Worm (Caenorhabditis elegans) whole organism, mixed stage, embryonic: ENCODE measurements around the gene R13A5.10.
A peak's percentile ranks its signal among the peaks of the same experiment; 100 is the strongest.

Experiments used
- M03D4.4 ChIP-seq: sonication (generic microtip); optimal IDR thresholded peaks from 2 replicates; lab custom pipeline; 2017; ENCODE audit warnings: mild to moderate bottlenecking, missing genetic modification characterization, missing compliant biosample characterization
- bed-3 ChIP-seq: fragments of 200-800 bp; sonication (Bioruptor generic); optimal IDR thresholded peaks from 3 replicates; lab custom pipeline; 2018; ENCODE audit warnings: mild to moderate bottlenecking, missing genetic modification characterization, moderate library complexity, missing compliant biosample characterization
- blmp-1 ChIP-seq: fragments of 150-350 bp; optimal IDR thresholded peaks from 2 replicates; lab custom pipeline; 2014; ENCODE audit warnings: missing biosample characterization, missing genetic modification characterization
- ceh-39 ChIP-seq: fragments of 150-350 bp; optimal IDR thresholded peaks from 2 replicates; lab custom pipeline; 2014; ENCODE audit warnings: missing biosample characterization, missing genetic modification characterization
- ceh-43 ChIP-seq: fragments of 200-800 bp; sonication (Bioruptor generic); optimal IDR thresholded peaks from 2 replicates; lab custom pipeline; 2018; ENCODE audit warnings: mild to moderate bottlenecking, missing genetic modification characterization, moderate library complexity, missing compliant biosample characterization
- ceh-83 ChIP-seq: fragments of 200-800 bp; sonication (Bioruptor generic); optimal IDR thresholded peaks from 2 replicates; lab custom pipeline; 2018; ENCODE audit warnings: mild to moderate bottlenecking, missing genetic modification characterization, missing compliant biosample characterization
- ces-1 ChIP-seq: fragments of 150-350 bp; optimal IDR thresholded peaks from 2 replicates; lab custom pipeline; 2014; ENCODE audit warnings: missing biosample characterization, missing genetic modification reagents, missing genetic modification characterization
- cnd-1 ChIP-seq: fragments of 200-800 bp; sonication (Bioruptor generic); optimal IDR thresholded peaks from 2 replicates; lab custom pipeline; 2018; ENCODE audit warnings: mild to moderate bottlenecking, missing genetic modification characterization, missing compliant biosample characterization
- drap-1 ChIP-seq: fragments of 200-800 bp; sonication (Bioruptor generic); optimal IDR thresholded peaks from 3 replicates; lab custom pipeline; 2018; ENCODE audit warnings: mild to moderate bottlenecking, missing genetic modification characterization, missing compliant biosample characterization
- elt-1 ChIP-seq: sonication (generic microtip); optimal IDR thresholded peaks from 2 replicates; lab custom pipeline; 2017; ENCODE audit warnings: missing genetic modification characterization, mild to moderate bottlenecking, missing compliant biosample characterization, antibody characterized with exemption, moderate library complexity, borderline replicate concordance; ENCODE audit not compliant: insufficient read depth
- elt-3 ChIP-seq: fragments of 150-350 bp; optimal IDR thresholded peaks from 2 replicates; lab custom pipeline; 2014; ENCODE audit warnings: missing biosample characterization, missing genetic modification characterization
- flh-1 ChIP-seq: fragments of 200-800 bp; sonication (Bioruptor generic); optimal IDR thresholded peaks from 2 replicates; lab custom pipeline; 2018; ENCODE audit warnings: mild to moderate bottlenecking, missing genetic modification characterization, moderate library complexity, missing compliant biosample characterization
- ham-2 ChIP-seq: fragments of 200-800 bp; sonication (Bioruptor generic); optimal IDR thresholded peaks from 2 replicates; lab custom pipeline; 2018; ENCODE audit warnings: mild to moderate bottlenecking, missing genetic modification characterization, missing compliant biosample characterization
- hlh-1 ChIP-seq: fragments of 150-350 bp; optimal IDR thresholded peaks from 2 replicates; lab custom pipeline; 2014; ENCODE audit warnings: missing biosample characterization, missing genetic modification reagents, missing genetic modification characterization
- lin-13 ChIP-seq: fragments of 150-350 bp; optimal IDR thresholded peaks from 2 replicates; lab custom pipeline; 2014; ENCODE audit warnings: missing biosample characterization, missing genetic modification characterization
- lin-32 ChIP-seq: fragments of 200-800 bp; sonication (Bioruptor generic); optimal IDR thresholded peaks from 2 replicates; lab custom pipeline; 2018; ENCODE audit warnings: mild to moderate bottlenecking, missing genetic modification characterization, missing compliant biosample characterization
- lsy-2 ChIP-seq: fragments of 150-350 bp; optimal IDR thresholded peaks from 2 replicates; lab custom pipeline; 2014; ENCODE audit warnings: missing biosample characterization, missing genetic modification characterization
- mab-5 ChIP-seq: fragments of 150-350 bp; optimal IDR thresholded peaks from 2 replicates; lab custom pipeline; 2014; ENCODE audit warnings: missing biosample characterization, missing genetic modification characterization
- mep-1 ChIP-seq: fragments of 150-350 bp; optimal IDR thresholded peaks from 2 replicates; lab custom pipeline; 2017; ENCODE audit warnings: missing biosample characterization, missing genetic modification reagents, missing genetic modification characterization, inconsistent platforms
- mls-2 ChIP-seq: sonication (generic microtip); optimal IDR thresholded peaks from 2 replicates; lab custom pipeline; 2016; ENCODE audit warnings: mild to moderate bottlenecking, missing genetic modification characterization, moderate library complexity, missing compliant biosample characterization
- nhr-12 ChIP-seq: fragments of 150-350 bp; optimal IDR thresholded peaks from 2 replicates; lab custom pipeline; 2014; ENCODE audit warnings: missing biosample characterization, missing genetic modification characterization
- nhr-2 ChIP-seq: fragments of 150-350 bp; optimal IDR thresholded peaks from 2 replicates; lab custom pipeline; 2014; ENCODE audit warnings: missing biosample characterization, missing genetic modification characterization
- nhr-237 ChIP-seq: fragments of 150-350 bp; optimal IDR thresholded peaks from 2 replicates; lab custom pipeline; 2014; ENCODE audit warnings: missing biosample characterization, missing genetic modification characterization
- nhr-28 ChIP-seq: fragments of 150-350 bp; optimal IDR thresholded peaks from 2 replicates; lab custom pipeline; 2014; ENCODE audit warnings: missing biosample characterization, missing genetic modification characterization
- nhr-76 ChIP-seq: sonication (generic microtip); optimal IDR thresholded peaks from 2 replicates; lab custom pipeline; 2017; ENCODE audit warnings: missing biosample characterization, missing genetic modification characterization
- pha-4 ChIP-seq: fragments of 150-350 bp; optimal IDR thresholded peaks from 2 replicates; lab custom pipeline; 2018; ENCODE audit warnings: missing biosample characterization, missing genetic modification reagents, missing genetic modification characterization
- sem-2 ChIP-seq: fragments of 200-800 bp; sonication (Bioruptor generic); optimal IDR thresholded peaks from 2 replicates; lab custom pipeline; 2018; ENCODE audit warnings: mild to moderate bottlenecking, missing genetic modification characterization, missing compliant biosample characterization
- snpc-4 ChIP-seq: fragments of 150-350 bp; optimal IDR thresholded peaks from 2 replicates; lab custom pipeline; 2014; ENCODE audit warnings: missing biosample characterization, missing genetic modification characterization
- sptf-1 ChIP-seq: sonication (generic microtip); optimal IDR thresholded peaks from 2 replicates; lab custom pipeline; 2017; ENCODE audit warnings: mild to moderate bottlenecking, missing genetic modification characterization, moderate library complexity, missing compliant biosample characterization
- tbx-8 ChIP-seq: fragments of 200-800 bp; sonication (Bioruptor generic); optimal IDR thresholded peaks from 2 replicates; lab custom pipeline; 2018; ENCODE audit warnings: mild to moderate bottlenecking, missing genetic modification characterization, moderate library complexity, missing compliant biosample characterization
- unc-120 ChIP-seq: sonication (generic microtip); optimal IDR thresholded peaks from 2 replicates; lab custom pipeline; 2017; ENCODE audit warnings: missing genetic modification characterization, missing compliant biosample characterization; ENCODE audit not compliant: poor library complexity, severe bottlenecking
- unc-39 ChIP-seq: fragments of 150-350 bp; optimal IDR thresholded peaks from 2 replicates; lab custom pipeline; 2014; ENCODE audit warnings: missing biosample characterization, missing genetic modification characterization
- unc-62 ChIP-seq: fragments of 150-350 bp; optimal IDR thresholded peaks from 2 replicates; lab custom pipeline; 2014; ENCODE audit warnings: missing biosample characterization, missing genetic modification reagents, missing genetic modification characterization
- zip-8 ChIP-seq: fragments of 150-350 bp; optimal IDR thresholded peaks from 2 replicates; lab custom pipeline; 2014; ENCODE audit warnings: missing biosample characterization, missing genetic modification characterization
- ztf-11 ChIP-seq: fragments of 150-350 bp; optimal IDR thresholded peaks from 2 replicates; lab custom pipeline; 2014; ENCODE audit warnings: missing biosample characterization, missing genetic modification characterization

The R13A5.10 gene

DNA sequence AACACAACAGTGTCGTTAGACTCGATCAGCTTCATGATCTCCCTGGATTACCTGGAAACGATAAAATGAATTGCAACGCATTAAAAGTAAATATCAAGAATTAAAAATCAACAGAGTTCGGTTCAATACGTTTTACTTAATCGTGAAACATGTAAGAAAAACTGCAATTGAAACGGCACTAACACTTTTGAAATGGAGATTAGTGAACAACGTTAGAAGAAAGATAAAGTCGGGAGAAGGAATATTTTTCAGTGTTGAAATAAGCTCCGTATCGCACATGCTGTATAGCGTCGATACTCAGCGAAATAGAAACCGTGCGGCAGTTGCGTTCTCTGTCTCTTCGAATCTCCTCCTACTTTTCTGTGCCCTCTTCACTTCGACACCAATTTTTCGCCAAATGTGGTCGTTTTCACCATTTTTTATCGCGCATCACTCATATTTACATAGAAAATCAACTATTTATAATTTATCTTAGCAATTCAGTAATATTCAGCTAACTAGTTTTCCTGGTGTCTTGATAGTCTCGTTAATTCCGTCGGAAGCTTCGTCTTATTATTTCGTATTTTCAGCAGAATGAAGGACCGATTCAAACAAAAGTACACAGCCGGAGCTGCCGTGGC lies 9.9 kb downstream of the R13A5.10 start, which contains the start of the genes rpl-9 and lpd-7:
Gene rpl-9, minus strand, starts transcription at position 51 of the 620 bp plus-strand sequence.
Gene lpd-7, plus strand, starts transcription at position 570 of the 620 bp plus-strand sequence.
- no peak for TF ChIP-seq tbx-8
- TF ChIP-seq elt-1 (tag; lab: Kevin White, UChicago) = no peak
- peak; percentile 72 for TF ChIP-seq lin-13 (tag; lab: Kevin White, UChicago)
- TF ChIP-seq nhr-12 (tag; lab: Kevin White, UChicago) = no peak
- TF ChIP-seq mep-1 (tag; lab: Kevin White, UChicago) = peak; percentile 95
- no peak for TF ChIP-seq sem-2 (GFP tag; lab: Kevin White, UChicago)
- TF ChIP-seq flh-1 (GFP tag; lab: Kevin White, UChicago) = no peak
- no peak for TF ChIP-seq ceh-43 (GFP tag; lab: Kevin White, UChicago)
- TF ChIP-seq nhr-237 (tag; lab: Kevin White, UChicago) = peak; percentile 72
- peak; percentile 63 for TF ChIP-seq unc-62
- peak; percentile 28 for TF ChIP-seq ham-2 (GFP tag; lab: Kevin White, UChicago)
- peak; percentile 18 for TF ChIP-seq elt-3 (tag; lab: Kevin White, UChicago)
- no peak for TF ChIP-seq unc-39 (tag; lab: Kevin White, UChicago)
- peak; percentile 75 for TF ChIP-seq hlh-1 (tag; lab: Kevin White, UChicago)
- peak; percentile 2 for TF ChIP-seq lin-32 (GFP tag; lab: Kevin White, UChicago)
- peak; percentile 32 for TF ChIP-seq sptf-1
- no peak for TF ChIP-seq nhr-76 (tag; lab: Kevin White, UChicago)
- peak; percentile 61 for TF ChIP-seq unc-120
- peak; percentile 33 for TF ChIP-seq ceh-39 (tag; lab: Kevin White, UChicago)
- TF ChIP-seq snpc-4 (tag; lab: Kevin White, UChicago) = no peak
- TF ChIP-seq ces-1 (GFP tag; lab: Kevin White, UChicago) = peak; percentile 49
- TF ChIP-seq drap-1 (GFP tag; lab: Kevin White, UChicago) = no peak
- TF ChIP-seq pha-4 (tag; lab: Kevin White, UChicago) = peak; percentile 75
- peak; percentile 21 for TF ChIP-seq mab-5
- peak; percentile 84 for TF ChIP-seq lsy-2 (tag; lab: Kevin White, UChicago)

DNA sequence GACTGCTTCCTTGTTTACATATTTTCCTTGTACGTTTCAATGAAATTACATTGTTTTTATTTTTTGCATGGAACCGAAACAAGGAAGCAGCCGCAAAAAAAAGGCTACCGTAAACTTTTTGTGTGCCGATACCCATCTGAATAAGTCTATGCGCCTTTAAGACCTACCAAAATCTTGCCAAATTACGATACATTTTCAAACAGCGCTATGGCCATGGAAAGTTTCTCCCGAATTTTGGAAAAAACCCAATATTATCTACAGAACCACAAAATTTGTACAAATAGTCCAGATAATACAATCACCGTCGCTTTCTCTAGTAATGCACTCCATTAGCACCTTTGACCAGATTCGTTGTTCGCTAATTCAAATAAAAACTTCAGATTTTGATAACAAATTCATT lies 11.1 kb downstream of the R13A5.10 start:
- TF ChIP-seq mab-5 (no peak), cnd-1 (tag; lab: Kevin White, UChicago) (no peak), tbx-8 (no peak), drap-1 (GFP tag; lab: Kevin White, UChicago) (no peak), ztf-11 (no peak), unc-39 (tag; lab: Kevin White, UChicago) (no peak), nhr-76 (tag; lab: Kevin White, UChicago) (no peak), nhr-237 (tag; lab: Kevin White, UChicago) (no peak), unc-62 (no peak), sem-2 (GFP tag; lab: Kevin White, UChicago) (no peak), nhr-12 (tag; lab: Kevin White, UChicago) (no peak), hlh-1 (tag; lab: Kevin White, UChicago) (no peak)

DNA sequence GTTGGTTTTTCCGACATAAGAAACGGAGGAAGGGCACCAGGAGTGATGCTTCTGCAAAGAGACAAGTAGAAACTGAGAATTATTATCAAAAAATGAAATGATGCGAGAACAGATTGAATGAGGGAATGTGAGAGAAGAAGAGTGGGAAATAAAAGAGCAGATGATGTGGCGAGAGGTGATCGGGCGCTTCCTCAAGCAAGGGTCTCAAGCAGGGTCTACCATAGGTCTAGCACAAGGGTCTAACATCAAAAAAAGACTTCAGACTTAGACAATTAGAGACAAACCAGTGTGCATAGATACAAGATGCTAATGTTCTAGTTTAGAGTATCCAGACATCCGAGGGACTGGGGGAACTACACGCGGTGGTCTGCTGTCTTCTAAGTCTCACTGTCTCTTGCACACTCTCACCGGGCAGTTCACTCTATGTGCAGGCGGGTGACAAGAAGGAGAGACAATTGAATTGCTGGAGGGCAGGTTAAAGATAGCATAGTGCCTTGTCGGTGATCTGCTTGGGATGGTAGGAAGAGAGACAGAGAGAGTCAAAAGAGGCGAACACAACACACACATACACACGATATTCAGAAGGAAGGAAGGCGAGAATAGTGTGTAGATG lies 12.6 kb downstream of the R13A5.10 start, which contains the start of gene R13A5.7:
Gene R13A5.7, minus strand, starts transcription at position 51 of the 613 bp plus-strand sequence.
- TF ChIP-seq lin-32 (GFP tag; lab: Kevin White, UChicago) (no peak), tbx-8 (peak; percentile 17), ham-2 (GFP tag; lab: Kevin White, UChicago) (peak; percentile 81), unc-62 (peak; percentile 84), blmp-1 (tag; lab: Kevin White, UChicago) (no peak), mab-5 (no peak), sptf-1 (peak; percentile 67), mep-1 (tag; lab: Kevin White, UChicago) (peak; percentile 37), nhr-28 (tag; lab: Kevin White, UChicago) (no peak), pha-4 (tag; lab: Kevin White, UChicago) (peak; percentile 13), cnd-1 (tag; lab: Kevin White, UChicago) (peak; percentile 3), nhr-76 (tag; lab: Kevin White, UChicago) (no peak), ztf-11 (no peak), unc-120 (peak; percentile 92), sem-2 (GFP tag; lab: Kevin White, UChicago) (no peak), bed-3 (GFP tag; lab: Kevin White, UChicago) (no peak), snpc-4 (tag; lab: Kevin White, UChicago) (no peak), hlh-1 (tag; lab: Kevin White, UChicago) (peak; percentile 27), nhr-12 (tag; lab: Kevin White, UChicago) (no peak), lin-13 (tag; lab: Kevin White, UChicago) (no peak), nhr-237 (tag; lab: Kevin White, UChicago) (peak; percentile 2), zip-8 (no peak), elt-1 (tag; lab: Kevin White, UChicago) (no peak), elt-3 (tag; lab: Kevin White, UChicago) (no peak), ceh-83 (GFP tag; lab: Kevin White, UChicago) (no peak), ceh-39 (tag; lab: Kevin White, UChicago) (peak; percentile 19), ces-1 (GFP tag; lab: Kevin White, UChicago) (peak; percentile 76), mls-2 (tag; lab: Kevin White, UChicago) (peak; percentile 62), drap-1 (GFP tag; lab: Kevin White, UChicago) (peak; percentile 75), ceh-43 (GFP tag; lab: Kevin White, UChicago) (no peak), nhr-2 (peak; percentile 46), flh-1 (GFP tag; lab: Kevin White, UChicago) (no peak), unc-39 (tag; lab: Kevin White, UChicago) (no peak), M03D4.4 (tag; lab: Kevin White, UChicago) (no peak), lsy-2 (tag; lab: Kevin White, UChicago) (no peak)
